Worm (Caenorhabditis elegans): Measurements from ENCODE around the gene F41H8.1.

DNA sequence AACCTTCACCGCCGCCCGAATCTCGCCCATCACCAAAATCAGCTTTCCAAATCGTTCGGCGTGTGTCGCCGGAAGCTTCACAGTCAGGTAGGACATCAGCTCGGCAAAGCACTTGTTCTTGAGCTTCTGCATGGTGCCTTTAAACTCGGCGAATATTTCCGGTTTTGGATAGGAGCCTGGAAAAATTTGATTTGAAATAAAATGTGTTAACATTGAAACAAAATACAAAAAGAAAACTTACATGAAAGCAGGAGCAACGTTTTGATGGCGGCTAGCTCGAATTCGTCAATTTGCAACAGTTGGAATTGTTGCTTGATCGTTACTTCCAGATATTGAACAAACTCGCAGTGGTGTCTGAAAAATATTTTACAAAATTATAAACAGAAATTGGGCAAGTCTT, 30.7 kb upstream of the F41H8.1 start:
- TF ChIP-seq flt-1 (GFP tag; IDR thresholded peaks at IDR 0.05) (no peak), ztf-29 (GFP tag; IDR thresholded peaks at IDR 0.05) (no peak), T22C8.4 (GFP tag; IDR thresholded peaks at IDR 0.05) (no peak), med-1 (GFP tag; optimal IDR thresholded peaks at IDR 0.05; ENCODE audit: insufficient read depth) (no peak)

All from whole organism, midembryonic.